Worm (Caenorhabditis elegans): ENCODE measurements around the gene srv-6.

DNA sequence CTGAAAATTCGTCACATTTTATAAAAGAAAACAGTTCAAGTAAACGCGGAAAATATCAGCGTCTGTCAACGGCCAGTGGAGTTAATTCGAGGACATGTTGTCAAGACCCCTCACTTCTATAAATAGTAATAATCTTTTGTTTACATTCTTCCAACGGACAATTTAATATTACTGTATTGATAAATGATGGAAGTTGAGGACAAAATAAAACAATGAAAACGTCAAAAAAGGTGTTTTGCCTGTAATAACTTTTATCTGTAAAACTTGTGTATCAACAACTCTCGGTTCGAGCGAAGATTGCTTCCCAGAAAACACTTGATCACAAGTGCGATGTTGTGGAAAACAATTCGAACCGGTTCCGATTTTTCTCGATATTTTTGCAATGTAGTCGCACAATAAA, 8.4 kb upstream of the srv-6 start:
- TF ChIP-seq C38D4.7 (GFP tag; optimal IDR thresholded peaks at IDR 0.05) (no peak), odd-2 (tag; optimal IDR thresholded peaks at IDR 0.05) (no peak)

Measured in whole organism, late embryonic.